Fruit fly (Drosophila melanogaster) whole organism, embryonic: ENCODE measurements around the gene Cks30A.

Experiments used
- CG11398 ChIP-seq: fragments of 200-800 bp; sonication (Bioruptor generic); optimal IDR thresholded peaks from 2 replicates; lab custom pipeline; 2016; ENCODE audit warnings: missing biosample characterization, missing genetic modification characterization
- CG13775 ChIP-seq: fragments of 200-800 bp; sonication (Bioruptor generic); optimal IDR thresholded peaks from 3 replicates; lab custom pipeline; 2017; ENCODE audit warnings: missing biosample characterization, mild to moderate bottlenecking, missing genetic modification characterization
- CG16863 ChIP-seq: fragments of 200-800 bp; sonication (Bioruptor generic); optimal IDR thresholded peaks from 3 replicates; lab custom pipeline; 2016; ENCODE audit warnings: missing biosample characterization, missing genetic modification characterization
- CG7839 ChIP-seq: fragments of 200-800 bp; sonication (Bioruptor generic); optimal IDR thresholded peaks from 3 replicates; lab custom pipeline; 2018; ENCODE audit warnings: missing biosample characterization, mild to moderate bottlenecking, missing genetic modification characterization, moderate library complexity
- Camta ChIP-seq: fragments of 200-800 bp; sonication (Bioruptor generic); optimal IDR thresholded peaks from 2 replicates; lab custom pipeline; 2016; ENCODE audit warnings: missing biosample characterization, missing genetic modification characterization
- Dip3 ChIP-seq: fragments of 200-800 bp; sonication (Bioruptor generic); optimal IDR thresholded peaks from 3 replicates; lab custom pipeline; 2016; ENCODE audit warnings: missing biosample characterization, missing genetic modification characterization
- Hsf ChIP-seq: fragments of 200-800 bp; sonication (Bioruptor generic); optimal IDR thresholded peaks from 3 replicates; lab custom pipeline; 2016; ENCODE audit warnings: missing biosample characterization, missing genetic modification characterization
- Nf-YB ChIP-seq: fragments of 200-800 bp; sonication (Bioruptor generic); optimal IDR thresholded peaks from 3 replicates; lab custom pipeline; 2019; ENCODE audit warnings: missing biosample characterization, mild to moderate bottlenecking, missing genetic modification characterization, moderate library complexity
- h ChIP-seq: fragments of >200 bp; optimal IDR thresholded peaks from 2 replicates; lab custom pipeline; 2017
- hbn ChIP-seq: fragments of 200-800 bp; sonication (Bioruptor generic); IDR thresholded peaks from 2 replicates; pipeline ENCODE4 v1.3.6; 2022; ENCODE audit warnings: missing biosample characterization, missing genetic modification characterization; ENCODE audit not compliant: partially characterized antibody
- psq ChIP-seq: fragments of 200-800 bp; sonication (Bioruptor generic); optimal IDR thresholded peaks from 2 replicates; lab custom pipeline; 2017; ENCODE audit warnings: missing biosample characterization, missing genetic modification characterization
- so ChIP-seq: fragments of 200-800 bp; sonication (Bioruptor generic); IDR thresholded peaks from 3 replicates; pipeline ENCODE4 v1.3.6; 2022; ENCODE audit warnings: missing biosample characterization, missing genetic modification characterization

dm6 chr2L:9333300-9333876 is 2.8 kb downstream of the Cks30A start, which contains the start of gene Eaat1:
- TF ChIP-seq CG7839 (tag; lab: Kevin White, UChicago) (no peak), CG13775 (GFP tag; lab: Kevin White, UChicago) (no peak), Hsf (GFP tag; lab: Kevin White, UChicago) (no peak), so (GFP tag; lab: Robert Waterston, UW) (no peak), Dip3 (no peak), CG11398 (GFP tag; lab: Kevin White, UChicago) (no peak), Nf-YB (no peak), psq (GFP tag; lab: Kevin White, UChicago) (no peak), h (lab: Kevin White, UChicago) (no peak), Camta (GFP tag; lab: Kevin White, UChicago) (no peak), hbn (no peak), CG16863 (GFP tag; lab: Kevin White, UChicago) (no peak)
